Worm (Caenorhabditis elegans) whole organism, young adult: ENCODE data around the gene clec-181.

Experiments used
- T07F8.4 ChIP-seq: sonication (generic microtip); optimal IDR thresholded peaks from 2 replicates; lab custom pipeline; 2016; ENCODE audit warnings: mild to moderate bottlenecking, missing genetic modification characterization, moderate library complexity, missing compliant biosample characterization
- aptf-2 ChIP-seq: fragments of 200-800 bp; sonication (Bioruptor generic); conservative IDR thresholded peaks from 2 replicates; pipeline ENCODE4 v1.3.6; 2022; ENCODE audit warnings: missing genetic modification reagents, missing genetic modification characterization, missing compliant biosample characterization
- dpl-1 ChIP-seq: fragments of 150-350 bp; optimal IDR thresholded peaks from 2 replicates; lab custom pipeline; 2014; ENCODE audit warnings: missing biosample characterization, missing genetic modification reagents, missing genetic modification characterization
- nfyb-1 ChIP-seq: fragments of 200-800 bp; sonication (Bioruptor generic); IDR thresholded peaks from 2 replicates; pipeline ENCODE4 v1.3.6; 2022; ENCODE audit warnings: missing genetic modification reagents, missing genetic modification characterization, missing compliant biosample characterization
- rec-8 ChIP-seq, 2 experiments: sonication (generic microtip); optimal IDR thresholded peaks; 2 replicates each; lab custom pipeline; 2016; ENCODE audit warnings: mild to moderate bottlenecking in 2 of 2, missing genetic modification characterization in 2 of 2, missing genetic modification reagents in 2 of 2, missing genotype in 2 of 2, missing biosample characterization in 1 of 2, missing compliant biosample characterization in 1 of 2, moderate library complexity in 1 of 2
- unc-62 ChIP-seq: fragments of 150-350 bp; optimal IDR thresholded peaks from 2 replicates; lab custom pipeline; 2014; ENCODE audit warnings: missing biosample characterization, missing genetic modification reagents, missing genetic modification characterization
- xnd-1 ChIP-seq: sonication (generic microtip); optimal IDR thresholded peaks from 2 replicates; lab custom pipeline; 2016; ENCODE audit warnings: missing genotype, missing genetic modification reagents, missing genetic modification characterization, missing compliant biosample characterization

ce11 chrIV:8608934-8609333 is 13.1 kb downstream of the clec-181 start, which contains the start of gene F42A9.6:
- TF ChIP-seq unc-62 (GFP tag; lab: Kevin White, UChicago) (no peak), xnd-1 (no peak), dpl-1 (GFP tag; lab: Kevin White, UChicago) (no peak), aptf-2 (no peak), nfyb-1 (GFP tag; lab: Robert Waterston, UW) (no peak), T07F8.4 (no peak), rec-8 (tag; optimal IDR thresholded peaks at IDR 0.05; lab: Kevin White, UChicago) (no peak)
